Fruit fly (Drosophila melanogaster) whole organism, embryonic: Measurements from ENCODE around the gene PIG-B.
A peak's percentile ranks its signal among the peaks of the same experiment; 100 is the strongest.

ENCODE experiments used
- Abd-B ChIP-seq: fragments of 200-800 bp; sonication (Bioruptor generic); optimal IDR thresholded peaks from 2 replicates; lab custom pipeline; 2018; ENCODE audit warnings: missing biosample characterization, mild to moderate bottlenecking, missing genetic modification characterization, moderate library complexity
- CG10147 ChIP-seq: fragments of 200-800 bp; sonication (Bioruptor generic); optimal IDR thresholded peaks from 2 replicates; lab custom pipeline; 2019; ENCODE audit warnings: missing biosample characterization, mild to moderate bottlenecking, missing genetic modification characterization, moderate library complexity
- CG10654 ChIP-seq: fragments of 200-800 bp; sonication (Bioruptor generic); optimal IDR thresholded peaks from 2 replicates; lab custom pipeline; 2016; ENCODE audit warnings: missing biosample characterization, missing genetic modification characterization
- CG12104 ChIP-seq: fragments of 200-800 bp; sonication (Bioruptor generic); optimal IDR thresholded peaks from 3 replicates; lab custom pipeline; 2016; ENCODE audit warnings: missing biosample characterization, missing genetic modification characterization
- CG14014 ChIP-seq: fragments of 200-800 bp; sonication (Bioruptor generic); IDR thresholded peaks from 2 replicates; pipeline ENCODE4 v1.3.6; 2022; ENCODE audit warnings: missing biosample characterization, missing genetic modification characterization
- CG15514 ChIP-seq: fragments of 200-800 bp; sonication (Bioruptor generic); optimal IDR thresholded peaks from 3 replicates; lab custom pipeline; 2017; ENCODE audit warnings: missing biosample characterization, missing genetic modification characterization, mild to moderate bottlenecking, moderate library complexity, missing genetic modification reagents
- CG15601 ChIP-seq: fragments of 200-800 bp; sonication (Bioruptor generic); optimal IDR thresholded peaks from 3 replicates; lab custom pipeline; 2019; ENCODE audit warnings: missing biosample characterization, mild to moderate bottlenecking, missing genetic modification characterization, moderate library complexity
- CG15696 ChIP-seq: fragments of 200-800 bp; sonication (Bioruptor generic); optimal IDR thresholded peaks from 2 replicates; lab custom pipeline; 2019; ENCODE audit warnings: missing biosample characterization, mild to moderate bottlenecking, missing genetic modification characterization, moderate library complexity
- CG1603 ChIP-seq: fragments of 200-800 bp; sonication (Bioruptor generic); optimal IDR thresholded peaks from 2 replicates; lab custom pipeline; 2019; ENCODE audit warnings: missing biosample characterization, mild to moderate bottlenecking, missing genetic modification characterization, moderate library complexity
- CG16813 ChIP-seq: fragments of 200-800 bp; sonication (Bioruptor generic); IDR thresholded peaks from 3 replicates; pipeline ENCODE4 v1.3.6; 2022; ENCODE audit warnings: missing biosample characterization, missing genetic modification characterization; ENCODE audit not compliant: partially characterized antibody
- CG17359 ChIP-seq: fragments of 200-800 bp; sonication (Bioruptor generic); optimal IDR thresholded peaks from 3 replicates; lab custom pipeline; 2018; ENCODE audit warnings: missing biosample characterization, mild to moderate bottlenecking, missing genetic modification characterization, moderate library complexity
- CG2120 ChIP-seq: fragments of 200-800 bp; sonication (Bioruptor generic); optimal IDR thresholded peaks from 3 replicates; lab custom pipeline; 2016; ENCODE audit warnings: missing biosample characterization, missing genetic modification characterization
- CG2678 ChIP-seq: fragments of 200-800 bp; sonication (Bioruptor generic); optimal IDR thresholded peaks from 3 replicates; lab custom pipeline; 2019; ENCODE audit warnings: missing biosample characterization, mild to moderate bottlenecking, missing genetic modification characterization, moderate library complexity
- CG33213 ChIP-seq: fragments of 200-800 bp; sonication (Bioruptor generic); optimal IDR thresholded peaks from 3 replicates; lab custom pipeline; 2016; ENCODE audit warnings: missing biosample characterization, missing genetic modification characterization
- CG3407 ChIP-seq: fragments of 200-800 bp; sonication (Bioruptor generic); optimal IDR thresholded peaks from 2 replicates; lab custom pipeline; 2018; ENCODE audit warnings: missing biosample characterization, mild to moderate bottlenecking, missing genetic modification characterization
- CG3847 ChIP-seq: fragments of 200-800 bp; sonication (Bioruptor generic); IDR thresholded peaks from 2 replicates; pipeline ENCODE4 v1.3.6; 2022; ENCODE audit warnings: missing biosample characterization, missing genetic modification characterization
- CG7372 ChIP-seq: fragments of 200-800 bp; sonication (Bioruptor generic); IDR thresholded peaks from 2 replicates; pipeline ENCODE4 v1.3.6; 2022; ENCODE audit warnings: missing biosample characterization, missing genetic modification characterization
- CG8924 ChIP-seq: fragments of 200-800 bp; optimal IDR thresholded peaks from 3 replicates; lab custom pipeline; 2019; ENCODE audit warnings: missing biosample characterization, mild to moderate bottlenecking, missing genetic modification characterization, moderate library complexity
- CG9215 ChIP-seq: fragments of 200-800 bp; sonication (Bioruptor generic); IDR thresholded peaks from 2 replicates; pipeline ENCODE4 v1.3.6; 2022; ENCODE audit warnings: missing biosample characterization, missing genetic modification characterization
- CG9609 ChIP-seq: fragments of 200-800 bp; sonication (Bioruptor generic); optimal IDR thresholded peaks from 3 replicates; lab custom pipeline; 2016; ENCODE audit warnings: missing biosample characterization, missing genetic modification characterization
- CG9932 ChIP-seq: fragments of 200-800 bp; sonication (Bioruptor generic); IDR thresholded peaks from 2 replicates; pipeline ENCODE4 v1.3.6; 2022; ENCODE audit warnings: missing biosample characterization, missing genetic modification characterization
- D19B ChIP-seq: fragments of 200-800 bp; sonication (Bioruptor generic); optimal IDR thresholded peaks from 2 replicates; lab custom pipeline; 2017; ENCODE audit warnings: missing biosample characterization, mild to moderate bottlenecking, missing genetic modification characterization
- Dbx ChIP-seq: fragments of 200-800 bp; sonication (Bioruptor generic); IDR thresholded peaks from 3 replicates; pipeline ENCODE4 v1.3.6; 2022; ENCODE audit warnings: missing biosample characterization, missing genetic modification characterization
- Gug ChIP-seq: fragments of 200-800 bp; sonication (Bioruptor generic); IDR thresholded peaks from 4 replicates; pipeline ENCODE4 v1.3.6; 2022; ENCODE audit warnings: missing biosample characterization, missing genetic modification characterization
- Hand ChIP-seq: fragments of 200-800 bp; sonication (Bioruptor generic); optimal IDR thresholded peaks from 2 replicates; lab custom pipeline; 2017; ENCODE audit warnings: mild to moderate bottlenecking, missing biosample characterization, missing genetic modification reagents, missing genetic modification characterization
- NfI ChIP-seq: fragments of 200-800 bp; sonication (Bioruptor generic); optimal IDR thresholded peaks from 3 replicates; lab custom pipeline; 2018; ENCODE audit warnings: missing biosample characterization, mild to moderate bottlenecking, missing genetic modification characterization, moderate library complexity
- Pdp1 ChIP-seq, 2 experiments: fragments of 200-800 bp; sonication (Bioruptor generic); optimal IDR thresholded peaks; 3 replicates each; lab custom pipeline; 2016; ENCODE audit warnings: missing biosample characterization in 2 of 2, missing genetic modification characterization in 2 of 2, mild to moderate bottlenecking in 1 of 2, moderate library complexity in 1 of 2
- Sry-β ChIP-seq: fragments of 200-800 bp; sonication (Bioruptor generic); optimal IDR thresholded peaks from 2 replicates; lab custom pipeline; 2018; ENCODE audit warnings: missing biosample characterization, mild to moderate bottlenecking, missing genetic modification characterization, moderate library complexity
- Xbp1 ChIP-seq: fragments of 200-800 bp; sonication (Bioruptor generic); optimal IDR thresholded peaks from 3 replicates; lab custom pipeline; 2016; ENCODE audit warnings: missing biosample characterization, mild to moderate bottlenecking, missing genetic modification characterization
- Xrp1 ChIP-seq: fragments of 200-800 bp; sonication (Bioruptor generic); IDR thresholded peaks from 2 replicates; pipeline ENCODE4 v1.3.6; 2022; ENCODE audit warnings: missing biosample characterization, missing genetic modification characterization
- az2 ChIP-seq: fragments of 200-800 bp; sonication (Bioruptor generic); optimal IDR thresholded peaks from 3 replicates; lab custom pipeline; 2016; ENCODE audit warnings: missing biosample characterization, missing genetic modification characterization
- bcd ChIP-seq: fragments of 200-800 bp; sonication (Bioruptor generic); optimal IDR thresholded peaks from 2 replicates; lab custom pipeline; 2017; ENCODE audit warnings: missing biosample characterization, mild to moderate bottlenecking, missing genetic modification characterization
- dmrt99B ChIP-seq: fragments of 200-800 bp; sonication (Bioruptor generic); optimal IDR thresholded peaks from 2 replicates; lab custom pipeline; 2018; ENCODE audit warnings: missing biosample characterization, mild to moderate bottlenecking, missing genetic modification characterization, moderate library complexity
- esg ChIP-seq: fragments of 200-800 bp; sonication (Bioruptor generic); conservative IDR thresholded peaks from 2 replicates; pipeline ENCODE4 v1.3.6; 2022; ENCODE audit warnings: missing biosample characterization, missing genetic modification characterization
- fd96Cb ChIP-seq: fragments of 200-800 bp; sonication (Bioruptor generic); optimal IDR thresholded peaks from 2 replicates; lab custom pipeline; 2018; ENCODE audit warnings: missing biosample characterization, mild to moderate bottlenecking, missing genetic modification characterization, moderate library complexity
- gcm2 ChIP-seq: fragments of 200-800 bp; sonication (Bioruptor generic); optimal IDR thresholded peaks from 2 replicates; lab custom pipeline; 2016; ENCODE audit warnings: missing biosample characterization, missing genetic modification characterization
- gro ChIP-seq: fragments of 200-800 bp; sonication (Bioruptor generic); optimal IDR thresholded peaks from 2 replicates; lab custom pipeline; 2016; ENCODE audit warnings: missing biosample characterization, missing genetic modification characterization
- ind ChIP-seq: fragments of 200-800 bp; sonication (Bioruptor generic); optimal IDR thresholded peaks from 3 replicates; lab custom pipeline; 2016; ENCODE audit warnings: missing biosample characterization, missing genetic modification characterization
- lab ChIP-seq: fragments of 200-800 bp; sonication (Bioruptor generic); optimal IDR thresholded peaks from 3 replicates; lab custom pipeline; 2017; ENCODE audit warnings: missing biosample characterization, missing genetic modification characterization, mild to moderate bottlenecking, moderate library complexity, missing genetic modification reagents
- pan ChIP-seq, 4 experiments: fragments of >200 bp in 3 of 4; fragments of 200-800 bp in 1 of 4; sonication (Bioruptor generic) in 1 of 4; optimal IDR thresholded peaks in 3 of 4; IDR thresholded peaks in 1 of 4; 2 replicates each; pipeline versions ENCODE4 v1.3.6 to Lab custom; 2017 to 2022; ENCODE audit warnings: missing biosample characterization in 2 of 4, missing genetic modification characterization in 2 of 4, mixed read lengths in 1 of 4
- pzg ChIP-seq: fragments of 200-800 bp; sonication (Bioruptor generic); optimal IDR thresholded peaks from 3 replicates; lab custom pipeline; 2018; ENCODE audit warnings: missing biosample characterization, mild to moderate bottlenecking, missing genetic modification characterization, moderate library complexity
- ranshi ChIP-seq: fragments of 200-800 bp; sonication (Bioruptor generic); IDR thresholded peaks from 2 replicates; pipeline ENCODE4 v1.3.6; 2022; ENCODE audit warnings: missing biosample characterization, missing genetic modification characterization
- schlank ChIP-seq: fragments of 200-800 bp; sonication (Bioruptor generic); optimal IDR thresholded peaks from 2 replicates; lab custom pipeline; 2018; ENCODE audit warnings: missing biosample characterization, mild to moderate bottlenecking, missing genetic modification characterization
- shn ChIP-seq: fragments of 200-800 bp; sonication (Bioruptor generic); optimal IDR thresholded peaks from 3 replicates; lab custom pipeline; 2016; ENCODE audit warnings: missing biosample characterization, missing genetic modification characterization
- slbo ChIP-seq: fragments of 200-800 bp; sonication (Bioruptor generic); IDR thresholded peaks from 2 replicates; pipeline ENCODE4 v1.3.6; 2022; ENCODE audit warnings: missing biosample characterization, missing genetic modification characterization
- slou ChIP-seq: fragments of 200-800 bp; sonication (Bioruptor generic); optimal IDR thresholded peaks from 3 replicates; lab custom pipeline; 2016; ENCODE audit warnings: missing biosample characterization, missing genetic modification characterization
- tin ChIP-seq: fragments of 200-800 bp; sonication (Bioruptor generic); optimal IDR thresholded peaks from 3 replicates; lab custom pipeline; 2016; ENCODE audit warnings: missing biosample characterization, missing genetic modification characterization
- ttk ChIP-seq: fragments of 200-800 bp; sonication (Bioruptor generic); IDR thresholded peaks from 2 replicates; pipeline ENCODE4 v2.1.2; 2022; ENCODE audit warnings: missing biosample characterization, missing genetic modification characterization
- unpg ChIP-seq: fragments of 200-800 bp; sonication (Bioruptor generic); optimal IDR thresholded peaks from 3 replicates; lab custom pipeline; 2018; ENCODE audit warnings: missing biosample characterization, mild to moderate bottlenecking, missing genetic modification characterization, moderate library complexity

PIG-B gene

dm6 chr3L:3770823-3771222 lies 40.2 kb upstream of the PIG-B start (continued):
- TF ChIP-seq CG15601 (tag; lab: Kevin White, UChicago) = no peak
- TF ChIP-seq az2 (GFP tag; lab: Kevin White, UChicago) = peak; percentile 25
- no peak for TF ChIP-seq Hand
- peak; percentile 23 for TF ChIP-seq shn (GFP tag; lab: Kevin White, UChicago)
- TF ChIP-seq lab (GFP tag; lab: Kevin White, UChicago) = peak; percentile 57
- TF ChIP-seq CG10147 (GFP tag; lab: Kevin White, UChicago) = peak; percentile 67
- TF ChIP-seq CG12104 (GFP tag; lab: Kevin White, UChicago) = no peak
- peak; percentile 42 for TF ChIP-seq gro (GFP tag; lab: Kevin White, UChicago)
- TF ChIP-seq dmrt99B (tag; lab: Kevin White, UChicago) = peak; percentile 48
- TF ChIP-seq CG9215 = peak; percentile 47; the same call in 1 of the 2 replicates
- peak; percentile 50; the same call in 1 of the 2 replicates for TF ChIP-seq esg (GFP tag; lab: Robert Waterston, UW)
- peak; percentile 20 for TF ChIP-seq CG17359 (tag; lab: Kevin White, UChicago)
- TF ChIP-seq slou (GFP tag; lab: Kevin White, UChicago) = peak; percentile 25
- 0 out of 2 replicates have a peak, but pooled peaks have one; percentile 16 for TF ChIP-seq ttk (GFP tag; lab: Robert Waterston, UW)
- TF ChIP-seq bcd (GFP tag; lab: Kevin White, UChicago) = peak; percentile 45
- peak; percentile 73 for TF ChIP-seq slbo (GFP tag; lab: Robert Waterston, UW)
- 0 out of 2 replicates have a peak, but pooled peaks have one; percentile 12 for TF ChIP-seq Xrp1
- TF ChIP-seq CG10654 = peak; percentile 5
- no peak for TF ChIP-seq fd96Cb
- TF ChIP-seq Pdp1 (GFP tag; optimal IDR thresholded peaks at IDR 0.05; lab: Kevin White, UChicago) = peak in 1 of 2 experiments; percentile 40
- TF ChIP-seq CG3847 (GFP tag; lab: Robert Waterston, UW) = peak; percentile 51
- TF ChIP-seq CG1603 (tag; lab: Kevin White, UChicago) = peak; percentile 4
- peak; percentile 55; the same call in 1 of the 2 replicates for TF ChIP-seq CG14014 (GFP tag; lab: Robert Waterston, UW)
- TF ChIP-seq CG2120 (GFP tag; lab: Kevin White, UChicago) = peak; percentile 82
- peak; percentile 18 for TF ChIP-seq CG33213
- no peak for TF ChIP-seq CG16813 (GFP tag; lab: Robert Waterston, UW)
- peak; percentile 5 for TF ChIP-seq CG9609 (GFP tag; lab: Kevin White, UChicago)
- peak; percentile 42 for TF ChIP-seq unpg (GFP tag; lab: Kevin White, UChicago)
- TF ChIP-seq schlank = peak; percentile 49
- TF ChIP-seq D19B (GFP tag; lab: Kevin White, UChicago) = peak; percentile 74
- 0 out of 2 replicates have a peak, but pooled peaks have one; percentile 12 for TF ChIP-seq CG7372 (GFP tag; lab: Robert Waterston, UW)
- TF ChIP-seq NfI = peak; percentile 68
- no peak for TF ChIP-seq CG8924 (tag; lab: Kevin White, UChicago)
- TF ChIP-seq pzg (GFP tag; lab: Kevin White, UChicago) = no peak
- TF ChIP-seq ranshi (GFP tag; lab: Robert Waterston, UW) = peak; percentile 50
- peak; percentile 34 for TF ChIP-seq ind (GFP tag; lab: Kevin White, UChicago)
- no peak for TF ChIP-seq gcm2 (GFP tag; lab: Kevin White, UChicago)
- TF ChIP-seq CG9932 (GFP tag; lab: Robert Waterston, UW) = peak; percentile 71
- peak; percentile 57; the same call in 2 of the 3 replicates for TF ChIP-seq Dbx
- TF ChIP-seq CG15696 (tag; lab: Kevin White, UChicago) = no peak
- TF ChIP-seq tin (GFP tag; lab: Kevin White, UChicago) = peak; percentile 1
- TF ChIP-seq Abd-B (GFP tag; lab: Kevin White, UChicago) = peak; percentile 14
- TF ChIP-seq CG2678 (tag; lab: Kevin White, UChicago) = peak; percentile 69
- TF ChIP-seq Gug (GFP tag; lab: Robert Waterston, UW) = no peak
- TF ChIP-seq CG15514 (GFP tag; lab: Kevin White, UChicago) = peak; percentile 30
- TF ChIP-seq Xbp1 = peak; percentile 32
- TF ChIP-seq pan (optimal IDR thresholded peaks at IDR 0.05; lab: Kevin White, UChicago) = no peak
- TF ChIP-seq pan (GFP tag; optimal IDR thresholded peaks at IDR 0.05 in 1 of 2, IDR thresholded peaks at IDR 0.05 in 1 of 2) = peak in 1 of 2 experiments; percentile 25
- TF ChIP-seq Sry-β (GFP tag; lab: Kevin White, UChicago) = no peak
- no peak for TF ChIP-seq CG3407
